Worm (Caenorhabditis elegans): Measurements from ENCODE around the gene Y45G12B.3.

The Y45G12B.3 gene

DNA sequence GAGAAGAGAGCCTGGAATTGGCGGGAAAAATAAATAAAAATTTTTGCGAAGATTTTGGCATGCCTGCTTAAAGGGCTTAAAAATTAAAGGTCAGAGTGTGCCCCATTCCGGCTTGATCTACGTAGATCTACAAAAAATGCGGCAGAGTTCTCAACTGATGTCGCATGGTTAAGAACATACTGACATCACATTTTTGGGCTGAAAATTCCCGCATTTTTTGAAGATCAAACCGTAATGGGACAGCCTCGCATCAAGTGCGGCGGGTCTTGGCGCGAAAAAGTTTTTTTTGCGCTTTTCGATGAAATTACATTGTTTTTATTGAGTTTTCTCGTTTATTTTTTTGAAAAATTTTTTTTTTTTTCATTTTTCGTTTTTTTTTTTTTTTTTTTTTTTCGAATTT is 5.1 kb downstream of the Y45G12B.3 start:
- TF ChIP-seq lin-39 (tag; optimal IDR thresholded peaks at IDR 0.05) (no peak), C34F6.9 (tag; optimal IDR thresholded peaks at IDR 0.05) (no peak), unc-55 (GFP tag; optimal IDR thresholded peaks at IDR 0.05) (no peak), unc-62 (GFP tag; optimal IDR thresholded peaks at IDR 0.05) (no peak), R02D3.7 (tag; optimal IDR thresholded peaks at IDR 0.05) (no peak), ceh-82 (tag; optimal IDR thresholded peaks at IDR 0.05) (no peak), ZK546.5 (tag; optimal IDR thresholded peaks at IDR 0.05) (no peak), sem-4 (tag; optimal IDR thresholded peaks at IDR 0.05) (no peak), lsy-2 (tag; optimal IDR thresholded peaks at IDR 0.05) (no peak), mbf-1 (tag; optimal IDR thresholded peaks at IDR 0.05) (no peak), unc-39 (tag; optimal IDR thresholded peaks at IDR 0.05) (no peak), crh-2 (tag; optimal IDR thresholded peaks at IDR 0.05) (no peak), nhr-6 (tag; optimal IDR thresholded peaks at IDR 0.05) (no peak), nhr-25 (tag; optimal IDR thresholded peaks at IDR 0.05) (no peak), sma-3 (GFP tag; optimal IDR thresholded peaks at IDR 0.05) (no peak), nhr-23 (tag; optimal IDR thresholded peaks at IDR 0.05) (no peak), skn-1 (tag; optimal IDR thresholded peaks at IDR 0.05) (no peak), ceh-16 (tag; optimal IDR thresholded peaks at IDR 0.05) (no peak)

DNA sequence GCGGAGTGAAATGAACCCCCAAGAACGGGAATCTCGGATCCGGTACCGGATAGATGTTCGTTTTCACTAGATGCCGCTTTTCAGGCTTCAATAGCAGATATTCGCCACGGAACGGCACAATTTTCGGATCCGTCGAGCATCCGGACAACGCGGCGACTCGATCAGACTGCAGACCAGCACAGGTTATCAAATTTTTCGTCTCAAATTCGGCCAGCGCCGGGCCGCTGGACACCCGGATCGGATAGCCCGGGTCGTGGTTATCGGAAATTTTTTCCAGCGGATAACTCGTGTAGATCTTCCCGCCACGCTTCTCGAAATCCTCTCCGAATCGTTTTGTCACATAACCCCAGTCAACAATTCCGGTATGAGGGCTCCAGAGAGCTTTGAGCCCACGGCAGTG is 5.6 kb downstream of the Y45G12B.3 start:
- TF ChIP-seq lin-13 (GFP tag; optimal IDR thresholded peaks at IDR 0.05): no peak

DNA sequence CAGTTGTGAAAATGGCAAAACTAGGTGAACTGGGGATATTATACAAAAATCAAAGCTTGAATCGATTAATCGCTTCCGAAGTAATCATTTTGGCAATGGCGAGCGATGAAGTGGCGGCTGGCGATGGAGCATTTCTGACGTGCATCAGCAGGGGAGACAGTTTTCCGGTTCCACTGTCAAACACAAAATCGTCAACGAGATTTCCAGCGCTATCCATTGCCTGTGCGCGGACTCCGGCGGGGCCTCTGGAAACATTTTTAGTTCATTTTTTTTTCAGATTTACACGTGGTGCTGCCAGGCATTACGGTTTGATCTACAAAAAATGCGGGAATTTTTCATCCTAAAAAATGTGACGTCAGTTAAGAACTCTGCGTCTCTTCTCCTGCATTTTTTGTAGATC is 7.5 kb downstream of the Y45G12B.3 start:
- TF ChIP-seq aly-2 (tag; optimal IDR thresholded peaks at IDR 0.05) (no peak), nhr-23 (tag; optimal IDR thresholded peaks at IDR 0.05) (no peak), unc-55 (GFP tag; optimal IDR thresholded peaks at IDR 0.05) (no peak), blmp-1 (tag; optimal IDR thresholded peaks at IDR 0.05; ENCODE audit: insufficient read depth) (no peak), mdl-1 (tag; optimal IDR thresholded peaks at IDR 0.05) (no peak), nhr-11 (tag; optimal IDR thresholded peaks at IDR 0.05) (no peak), ZK546.5 (tag; optimal IDR thresholded peaks at IDR 0.05) (no peak), nhr-77 (tag; optimal IDR thresholded peaks at IDR 0.05) (no peak)

DNA sequence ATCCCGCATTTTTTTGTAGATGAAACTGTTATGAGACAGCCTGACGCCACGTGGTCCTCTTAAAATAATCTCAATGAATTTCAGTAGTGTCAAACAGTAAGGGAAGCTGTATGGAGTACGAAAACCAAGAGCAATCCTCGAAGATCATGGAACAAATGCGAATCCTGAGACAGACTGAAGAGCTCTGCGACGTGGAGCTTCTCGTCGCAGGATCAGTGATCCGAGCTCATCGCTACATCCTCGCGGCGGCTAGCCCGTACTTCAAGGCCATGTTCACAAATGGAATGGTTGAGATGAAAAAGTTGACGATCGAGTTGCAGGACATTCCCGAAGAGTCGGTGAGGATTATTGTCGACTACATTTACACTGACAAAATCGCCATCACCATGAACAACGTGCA is 11.8 kb downstream of the Y45G12B.3 start:
- TF ChIP-seq nhr-12 (tag; optimal IDR thresholded peaks at IDR 0.05) (no peak), nhr-6 (tag; optimal IDR thresholded peaks at IDR 0.05) (no peak), egl-27 (tag; optimal IDR thresholded peaks at IDR 0.05) (no peak), elt-1 (tag; optimal IDR thresholded peaks at IDR 0.05) (no peak), alr-1 (tag; optimal IDR thresholded peaks at IDR 0.05) (no peak), sma-3 (GFP tag; optimal IDR thresholded peaks at IDR 0.05) (no peak), nhr-21 (tag; optimal IDR thresholded peaks at IDR 0.05) (no peak), lin-13 (GFP tag; optimal IDR thresholded peaks at IDR 0.05) (no peak), ztf-11 (tag; optimal IDR thresholded peaks at IDR 0.05) (no peak), sem-4 (tag; optimal IDR thresholded peaks at IDR 0.05) (no peak), fos-1 (tag; optimal IDR thresholded peaks at IDR 0.05) (no peak), lin-11 (tag; optimal IDR thresholded peaks at IDR 0.05) (no peak), nhr-129 (tag; optimal IDR thresholded peaks at IDR 0.05) (no peak), unc-55 (GFP tag; optimal IDR thresholded peaks at IDR 0.05) (no peak), blmp-1 (tag; optimal IDR thresholded peaks at IDR 0.05; ENCODE audit: insufficient read depth) (no peak), ztf-1 (GFP tag; conservative IDR thresholded peaks at IDR 0.05) (no peak), ceh-16 (tag; optimal IDR thresholded peaks at IDR 0.05) (no peak), dmd-4 (tag; optimal IDR thresholded peaks at IDR 0.05) (no peak), Y55F3AM.14 (GFP tag; optimal IDR thresholded peaks at IDR 0.05) (no peak)

DNA sequence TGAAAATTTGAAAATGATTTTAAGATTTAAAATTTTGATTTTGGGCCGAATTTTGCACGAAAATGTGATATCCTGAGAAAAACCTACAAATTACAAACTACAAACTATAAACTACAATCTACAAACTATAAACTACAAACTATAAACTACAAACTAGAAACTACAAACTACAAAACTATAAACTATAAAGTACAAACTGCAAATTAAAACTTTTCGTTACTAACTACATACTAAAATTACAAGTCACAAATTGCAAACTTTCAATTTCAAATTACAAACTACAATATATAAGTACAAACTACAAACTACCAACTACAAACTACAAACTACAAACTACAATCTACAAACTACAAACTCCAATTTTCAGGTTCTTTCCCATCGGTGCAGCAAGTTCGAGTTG is 12.6 kb downstream of the Y45G12B.3 start:
- TF ChIP-seq gmeb-1 (tag; optimal IDR thresholded peaks at IDR 0.05) (no peak), lin-13 (GFP tag; optimal IDR thresholded peaks at IDR 0.05) (no peak), nhr-6 (tag; optimal IDR thresholded peaks at IDR 0.05) (no peak), peb-1 (tag; optimal IDR thresholded peaks at IDR 0.05) (no peak), ZK546.5 (tag; optimal IDR thresholded peaks at IDR 0.05) (no peak), elt-1 (tag; optimal IDR thresholded peaks at IDR 0.05) (no peak), aly-2 (tag; optimal IDR thresholded peaks at IDR 0.05) (no peak), nhr-25 (tag; optimal IDR thresholded peaks at IDR 0.05) (no peak)
